Worm (Caenorhabditis elegans) whole organism, L1 larva: Measurements from ENCODE around the gene F53C3.7.

ENCODE experiments used
- nhr-84 ChIP-seq: sonication (generic microtip); optimal IDR thresholded peaks from 2 replicates; lab custom pipeline; 2017; ENCODE audit warnings: missing biosample characterization, missing genetic modification characterization
- tlp-1 ChIP-seq: fragments of 150-350 bp; optimal IDR thresholded peaks from 2 replicates; lab custom pipeline; 2014; ENCODE audit warnings: missing biosample characterization, missing genetic modification characterization
- unc-98 ChIP-seq: fragments of 200-800 bp; sonication (Bioruptor generic); IDR thresholded peaks from 2 replicates; pipeline ENCODE4 v1.3.6; 2022; ENCODE audit warnings: missing genetic modification characterization, missing compliant biosample characterization

DNA sequence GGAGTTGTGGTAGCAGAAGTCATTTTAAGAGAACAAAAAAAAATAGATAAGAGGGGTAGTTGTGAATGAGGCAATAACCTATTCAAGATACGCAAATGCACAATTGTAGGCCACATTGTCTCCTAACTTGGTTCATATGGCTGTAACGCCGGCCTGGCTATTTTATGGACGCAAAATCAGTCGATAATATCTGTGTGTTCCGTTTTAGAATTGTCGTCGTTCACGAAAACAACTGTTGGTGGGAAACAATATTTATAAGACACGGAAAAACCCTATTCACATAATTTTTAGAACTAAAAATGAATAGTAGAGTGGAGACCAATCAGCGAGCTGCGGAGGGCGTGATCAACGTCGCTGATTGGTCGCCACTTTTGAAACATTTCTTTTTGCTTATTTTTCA lies 17.0 kb upstream of the F53C3.7 start, which contains the start of gene sdz-7:
- no peak for TF ChIP-seq tlp-1
- no peak for TF ChIP-seq nhr-84 (tag; lab: Kevin White, UChicago)
- no peak for TF ChIP-seq unc-98
